Worm (Caenorhabditis elegans) whole organism, L1 larva: Measurements from ENCODE around the gene srsx-19.

Experiments
- C34B4.2 ChIP-seq: sonication (generic microtip); optimal IDR thresholded peaks from 2 replicates; lab custom pipeline; 2017; ENCODE audit warnings: mild to moderate bottlenecking, missing genetic modification characterization, missing compliant biosample characterization
- F16B12.6 ChIP-seq: fragments of 150-350 bp; optimal IDR thresholded peaks from 2 replicates; lab custom pipeline; 2014; ENCODE audit warnings: missing biosample characterization, missing genetic modification characterization
- Y116A8C.19 ChIP-seq: sonication (generic microtip); optimal IDR thresholded peaks from 2 replicates; lab custom pipeline; 2016; ENCODE audit warnings: missing compliant biosample characterization, missing genetic modification characterization, borderline replicate concordance
- aha-1 ChIP-seq: fragments of 150-350 bp; optimal IDR thresholded peaks from 2 replicates; lab custom pipeline; 2014; ENCODE audit warnings: missing biosample characterization, missing genetic modification characterization
- alr-1 ChIP-seq: fragments of 200-800 bp; sonication (Bioruptor generic); optimal IDR thresholded peaks from 2 replicates; lab custom pipeline; 2018; ENCODE audit warnings: borderline replicate concordance, mild to moderate bottlenecking, missing genetic modification characterization, missing compliant biosample characterization
- aly-2 ChIP-seq: fragments of 150-350 bp; optimal IDR thresholded peaks from 2 replicates; lab custom pipeline; 2014; ENCODE audit warnings: missing biosample characterization, missing genetic modification characterization
- ceh-8 ChIP-seq: fragments of 200-800 bp; sonication (Bioruptor generic); optimal IDR thresholded peaks from 2 replicates; lab custom pipeline; 2018; ENCODE audit warnings: mild to moderate bottlenecking, missing genetic modification characterization, moderate library complexity, missing compliant biosample characterization
- ceh-88 ChIP-seq: fragments of 200-800 bp; sonication (Bioruptor generic); IDR thresholded peaks from 2 replicates; pipeline ENCODE4 v1.3.6; 2022; ENCODE audit warnings: missing genetic modification characterization, missing compliant biosample characterization
- ces-1 ChIP-seq: fragments of 150-350 bp; optimal IDR thresholded peaks from 2 replicates; lab custom pipeline; 2014; ENCODE audit warnings: missing biosample characterization, missing genetic modification reagents, missing genetic modification characterization
- dpl-1 ChIP-seq, 3 experiments: fragments of 150-350 bp in 2 of 3; sonication (generic microtip) in 1 of 3; optimal IDR thresholded peaks; 2 replicates each; lab custom pipeline; 2014 to 2017; ENCODE audit warnings: missing biosample characterization in 3 of 3, missing genetic modification characterization in 3 of 3, missing genetic modification reagents in 3 of 3
- efl-1 ChIP-seq, 4 experiments: fragments of 150-350 bp; optimal IDR thresholded peaks in 3 of 4; peaks in 1 of 4; 1 replicate in 1 of 4; 2 replicates in 3 of 4; lab custom pipeline; 2014; ENCODE audit warnings: missing biosample characterization in 2 of 4, missing genetic modification characterization in 2 of 4, missing genetic modification reagents in 2 of 4
- egl-27 ChIP-seq, 2 experiments: fragments of 150-350 bp in 1 of 2; sonication (generic microtip); optimal IDR thresholded peaks; 3 replicates each; lab custom pipeline; 2017 to 2018; ENCODE audit warnings: missing biosample characterization in 2 of 2, missing genetic modification characterization in 2 of 2, missing genetic modification reagents in 2 of 2
- elt-3 ChIP-seq, 6 experiments: fragments of 150-350 bp in 1 of 6; sonication (generic microtip); optimal IDR thresholded peaks; 2 replicates each; lab custom pipeline; 2017 to 2018; ENCODE audit warnings: missing biosample characterization in 6 of 6, missing genetic modification characterization in 6 of 6, inconsistent platforms in 1 of 6
- ets-5 ChIP-seq: fragments of 200-800 bp; sonication (Bioruptor generic); IDR thresholded peaks from 2 replicates; pipeline ENCODE4 v1.3.6; 2022; ENCODE audit warnings: missing genetic modification characterization, missing compliant biosample characterization
- fkh-8 ChIP-seq: sonication (generic microtip); optimal IDR thresholded peaks from 2 replicates; lab custom pipeline; 2016; ENCODE audit warnings: mild to moderate bottlenecking, missing genetic modification characterization, missing compliant biosample characterization
- fos-1 ChIP-seq: fragments of 150-350 bp; optimal IDR thresholded peaks from 2 replicates; lab custom pipeline; 2014; ENCODE audit warnings: missing biosample characterization, missing genetic modification characterization
- hlh-17 ChIP-seq: fragments of 200-800 bp; sonication (Bioruptor generic); optimal IDR thresholded peaks from 2 replicates; lab custom pipeline; 2018; ENCODE audit warnings: missing genetic modification characterization, mild to moderate bottlenecking, missing compliant biosample characterization, moderate library complexity, borderline replicate concordance
- irx-1 ChIP-seq: sonication (generic microtip); optimal IDR thresholded peaks from 2 replicates; lab custom pipeline; 2016; ENCODE audit warnings: missing genetic modification characterization, missing compliant biosample characterization
- lin-13 ChIP-seq: fragments of 150-350 bp; optimal IDR thresholded peaks from 2 replicates; lab custom pipeline; 2014; ENCODE audit warnings: missing biosample characterization, missing genetic modification reagents, missing genetic modification characterization
- lin-14 ChIP-seq: fragments of 200-800 bp; sonication (Bioruptor generic); optimal IDR thresholded peaks from 2 replicates; lab custom pipeline; 2018; ENCODE audit warnings: mild to moderate bottlenecking, missing genetic modification characterization, moderate library complexity, missing compliant biosample characterization
- lin-35 ChIP-seq, 2 experiments: fragments of 150-350 bp; optimal IDR thresholded peaks; 2 replicates each; lab custom pipeline; 2014; ENCODE audit warnings: missing biosample characterization in 2 of 2, missing genetic modification characterization in 2 of 2, missing genetic modification reagents in 2 of 2
- lin-39 ChIP-seq: fragments of 150-350 bp; optimal IDR thresholded peaks from 2 replicates; lab custom pipeline; 2014; ENCODE audit warnings: missing biosample characterization, missing genetic modification reagents, missing genetic modification characterization
- lsy-2 ChIP-seq, 2 experiments: fragments of 150-350 bp; optimal IDR thresholded peaks; 2 replicates each; lab custom pipeline; 2014; ENCODE audit warnings: missing biosample characterization in 2 of 2, missing genetic modification characterization in 2 of 2
- mdl-1 ChIP-seq, 2 experiments: fragments of 150-350 bp; optimal IDR thresholded peaks; 2 replicates each; lab custom pipeline; 2014 to 2017; ENCODE audit warnings: missing biosample characterization in 2 of 2, missing genetic modification characterization in 2 of 2, inconsistent platforms in 1 of 2
- mef-2 ChIP-seq: fragments of 150-350 bp; optimal IDR thresholded peaks from 2 replicates; lab custom pipeline; 2014; ENCODE audit warnings: missing biosample characterization, missing genetic modification characterization
- mep-1 ChIP-seq: fragments of 150-350 bp; optimal IDR thresholded peaks from 2 replicates; lab custom pipeline; 2014; ENCODE audit warnings: missing biosample characterization, missing genetic modification characterization
- nhr-12 ChIP-seq: sonication (generic microtip); optimal IDR thresholded peaks from 2 replicates; lab custom pipeline; 2017; ENCODE audit warnings: missing biosample characterization, missing genetic modification characterization
- nhr-19 ChIP-seq: fragments of 200-800 bp; sonication (Bioruptor generic); conservative IDR thresholded peaks from 2 replicates; pipeline ENCODE4 v1.3.6; 2022; ENCODE audit warnings: missing genetic modification characterization, missing compliant biosample characterization
- nhr-20 ChIP-seq: sonication (generic microtip); optimal IDR thresholded peaks from 2 replicates; lab custom pipeline; 2016; ENCODE audit warnings: mild to moderate bottlenecking, missing genetic modification characterization, missing compliant biosample characterization
- nhr-237 ChIP-seq: fragments of 150-350 bp; optimal IDR thresholded peaks from 2 replicates; lab custom pipeline; 2014; ENCODE audit warnings: missing biosample characterization, missing genetic modification characterization
- nhr-28 ChIP-seq: fragments of 150-350 bp; optimal IDR thresholded peaks from 2 replicates; lab custom pipeline; 2014; ENCODE audit warnings: missing biosample characterization, missing genetic modification characterization
- nhr-47 ChIP-seq: sonication (generic microtip); optimal IDR thresholded peaks from 2 replicates; lab custom pipeline; 2016; ENCODE audit warnings: mild to moderate bottlenecking, missing genetic modification characterization, moderate library complexity, missing compliant biosample characterization
- nhr-71 ChIP-seq: sonication (generic microtip); optimal IDR thresholded peaks from 2 replicates; lab custom pipeline; 2016; ENCODE audit warnings: mild to moderate bottlenecking, missing genetic modification characterization, moderate library complexity, missing compliant biosample characterization
- nhr-84 ChIP-seq: sonication (generic microtip); optimal IDR thresholded peaks from 2 replicates; lab custom pipeline; 2017; ENCODE audit warnings: missing biosample characterization, missing genetic modification characterization
- nhr-90 ChIP-seq: sonication (generic microtip); optimal IDR thresholded peaks from 2 replicates; lab custom pipeline; 2016; ENCODE audit warnings: mild to moderate bottlenecking, missing genetic modification characterization, missing compliant biosample characterization; ENCODE audit not compliant: poor library complexity
- rnt-1 ChIP-seq: sonication (generic microtip); optimal IDR thresholded peaks from 2 replicates; lab custom pipeline; 2016; ENCODE audit warnings: mild to moderate bottlenecking, missing genetic modification characterization, moderate library complexity, missing compliant biosample characterization
- skn-1 ChIP-seq: fragments of 150-350 bp; optimal IDR thresholded peaks from 2 replicates; lab custom pipeline; 2014; ENCODE audit warnings: missing biosample characterization, missing genetic modification characterization
- snpc-4 ChIP-seq: fragments of 150-350 bp; optimal IDR thresholded peaks from 2 replicates; lab custom pipeline; 2014; ENCODE audit warnings: missing biosample characterization, missing genetic modification characterization
- snu-23 ChIP-seq: sonication (generic microtip); optimal IDR thresholded peaks from 2 replicates; lab custom pipeline; 2016; ENCODE audit warnings: missing genetic modification characterization, missing compliant biosample characterization
- sox-4 ChIP-seq: sonication (generic microtip); optimal IDR thresholded peaks from 2 replicates; lab custom pipeline; 2016; ENCODE audit warnings: missing genetic modification characterization, missing compliant biosample characterization
- sptf-1 ChIP-seq: fragments of 150-350 bp; optimal IDR thresholded peaks from 2 replicates; lab custom pipeline; 2014; ENCODE audit warnings: missing biosample characterization, missing genetic modification characterization
- sup-37 ChIP-seq: fragments of 200-800 bp; sonication (Bioruptor generic); optimal IDR thresholded peaks from 2 replicates; lab custom pipeline; 2018; ENCODE audit warnings: mild to moderate bottlenecking, missing genetic modification characterization, missing compliant biosample characterization
- tbx-2 ChIP-seq: sonication (generic microtip); optimal IDR thresholded peaks from 2 replicates; lab custom pipeline; 2016; ENCODE audit warnings: missing genetic modification characterization, missing compliant biosample characterization
- unc-130 ChIP-seq: fragments of 150-350 bp; optimal IDR thresholded peaks from 2 replicates; lab custom pipeline; 2017; ENCODE audit warnings: missing biosample characterization, missing genetic modification characterization, inconsistent platforms
- unc-86 ChIP-seq: sonication (generic microtip); optimal IDR thresholded peaks from 2 replicates; lab custom pipeline; 2016; ENCODE audit warnings: missing genetic modification characterization, missing compliant biosample characterization
- vab-15 ChIP-seq: sonication (generic microtip); optimal IDR thresholded peaks from 2 replicates; lab custom pipeline; 2017; ENCODE audit warnings: missing genotype, mild to moderate bottlenecking, missing genetic modification characterization, missing compliant biosample characterization
- xbp-1 ChIP-seq: sonication (generic microtip); optimal IDR thresholded peaks from 2 replicates; lab custom pipeline; 2016; ENCODE audit warnings: missing genetic modification characterization, missing compliant biosample characterization
- zip-4 ChIP-seq: fragments of 200-800 bp; sonication (Bioruptor generic); optimal IDR thresholded peaks from 2 replicates; lab custom pipeline; 2018; ENCODE audit warnings: mild to moderate bottlenecking, missing genetic modification characterization, moderate library complexity, missing compliant biosample characterization
- ztf-4 ChIP-seq: fragments of 150-350 bp; optimal IDR thresholded peaks from 2 replicates; lab custom pipeline; 2014; ENCODE audit warnings: missing biosample characterization, missing genetic modification characterization

Gene srsx-19

DNA sequence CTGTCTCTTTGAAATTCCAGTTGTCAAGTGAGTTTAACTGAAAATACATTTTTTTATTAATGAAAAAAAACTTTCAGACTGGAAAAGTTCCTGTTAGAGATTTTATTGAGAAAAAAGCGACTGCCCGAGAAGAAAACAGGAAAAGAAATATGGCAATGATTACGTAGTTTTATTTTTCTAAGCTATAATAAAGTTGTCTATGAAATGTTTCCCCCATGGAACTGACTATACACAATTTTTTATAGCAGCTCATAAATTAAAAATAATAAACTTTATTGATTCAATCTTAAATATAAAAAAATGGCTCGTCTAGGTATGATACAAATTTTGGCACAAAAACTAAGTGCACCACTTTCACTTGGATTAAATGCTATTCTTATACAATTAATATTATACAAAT, 15.0 kb downstream of the srsx-19 start, which contains the start of gene C06B3.1:
Gene C06B3.1, plus strand, starts transcription at position 301 of the 400 bp plus-strand sequence.
- TF ChIP-seq nhr-47 (tag; lab: Kevin White, UChicago): no peak
- no peak for TF ChIP-seq snpc-4 (tag; lab: Kevin White, UChicago)
- TF ChIP-seq nhr-28 (tag; lab: Kevin White, UChicago): no peak

DNA sequence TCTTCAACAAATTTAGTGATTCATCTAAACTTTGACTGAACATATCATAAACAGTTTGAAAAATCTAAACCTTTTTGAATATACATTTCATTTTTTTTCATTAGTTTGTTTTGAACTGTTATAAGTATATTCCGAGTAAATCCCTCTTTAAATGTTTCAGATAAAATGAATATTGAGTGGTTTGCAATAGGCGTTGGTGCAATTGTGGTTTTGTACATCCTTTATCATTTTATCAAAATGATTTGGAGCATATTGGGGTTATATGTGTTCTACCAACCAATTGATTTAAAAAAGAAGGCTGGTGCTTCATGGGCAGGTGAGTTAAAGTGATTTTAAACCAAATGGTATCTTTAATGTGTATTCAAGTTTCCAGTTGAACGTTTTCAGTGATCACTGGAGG, 17.0 kb downstream of the srsx-19 start, which contains the start of gene stdh-3:
Gene stdh-3, plus strand, starts transcription at position 166 of the 400 bp plus-strand sequence.
- TF ChIP-seq aha-1 (tag; lab: Kevin White, UChicago) (no peak), Y116A8C.19 (tag; lab: Kevin White, UChicago) (no peak)

DNA sequence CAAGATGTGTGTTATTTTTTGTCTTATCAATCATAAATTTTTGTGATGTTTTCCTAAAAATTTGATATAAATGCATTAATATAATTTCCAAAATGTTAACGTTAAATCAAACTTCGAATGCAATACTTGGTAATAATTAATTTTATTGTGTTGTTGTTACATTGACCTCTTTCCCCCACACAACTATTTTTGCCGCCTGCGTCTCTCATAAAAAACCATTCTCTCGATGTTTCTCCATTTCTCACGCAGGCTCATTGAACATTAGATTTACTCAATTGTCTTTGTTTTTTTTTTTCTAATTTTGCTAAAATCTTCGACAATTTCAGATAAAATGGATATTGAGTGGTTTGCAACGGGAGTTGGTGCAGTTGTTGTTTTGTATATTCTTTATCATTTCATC, 18.7 kb downstream of the srsx-19 start, which contains the start of gene stdh-1:
Gene stdh-1, plus strand, starts transcription at position 327 of the 400 bp plus-strand sequence.
- TF ChIP-seq nhr-12 (tag; lab: Kevin White, UChicago) (no peak), lsy-2 (tag; optimal IDR thresholded peaks at IDR 0.05; lab: Kevin White, UChicago) (no peak), mdl-1 (tag; optimal IDR thresholded peaks at IDR 0.05; lab: Kevin White, UChicago) (no peak), F16B12.6 (tag; lab: Kevin White, UChicago) (no peak), vab-15 (tag; lab: Kevin White, UChicago) (no peak), lin-13 (GFP tag; lab: Kevin White, UChicago) (no peak), ceh-88 (no peak), lin-35 (GFP tag; optimal IDR thresholded peaks at IDR 0.05; lab: Kevin White, UChicago) (no peak), alr-1 (tag; lab: Kevin White, UChicago) (no peak), lin-14 (peak; percentile 69), fkh-8 (tag; lab: Kevin White, UChicago) (no peak), xbp-1 (tag; lab: Kevin White, UChicago) (no peak), nhr-19 (GFP tag; lab: Robert Waterston, UW) (no peak), nhr-237 (tag; lab: Kevin White, UChicago) (no peak), ces-1 (GFP tag; lab: Kevin White, UChicago) (no peak), sox-4 (tag; lab: Kevin White, UChicago) (no peak), lin-39 (tag; lab: Kevin White, UChicago) (no peak), skn-1 (tag; lab: Kevin White, UChicago) (no peak), egl-27 (tag; optimal IDR thresholded peaks at IDR 0.05; lab: Kevin White, UChicago) (no peak), ets-5 (GFP tag; lab: Robert Waterston, UW) (no peak), snpc-4 (tag; lab: Kevin White, UChicago) (no peak), nhr-71 (tag; lab: Kevin White, UChicago) (peak; percentile 32), irx-1 (no peak), aly-2 (no peak), snu-23 (GFP tag; lab: Kevin White, UChicago) (peak; percentile 25), hlh-17 (no peak), unc-130 (tag; lab: Kevin White, UChicago) (no peak), unc-86 (no peak), sup-37 (GFP tag; lab: Kevin White, UChicago) (no peak), ztf-4 (no peak), dpl-1 (GFP tag; optimal IDR thresholded peaks at IDR 0.05; lab: Kevin White, UChicago) (no peak), efl-1 (optimal IDR thresholded peaks at IDR 0.05; lab: Kevin White, UChicago) (peak in 1 of 2 experiments; percentile 0), efl-1 (GFP tag; optimal IDR thresholded peaks at IDR 0.05 in 1 of 2; lab: Kevin White, UChicago) (peak in 1 of 2 experiments; percentile 61), mep-1 (tag; lab: Kevin White, UChicago) (peak; percentile 35), elt-3 (tag; optimal IDR thresholded peaks at IDR 0.05; lab: Kevin White, UChicago) (no peak), nhr-20 (tag; lab: Kevin White, UChicago) (no peak), fos-1 (tag; lab: Kevin White, UChicago) (no peak), nhr-84 (tag; lab: Kevin White, UChicago) (no peak), C34B4.2 (tag; lab: Kevin White, UChicago) (no peak), tbx-2 (tag; lab: Kevin White, UChicago) (no peak), ceh-8 (GFP tag; lab: Kevin White, UChicago) (no peak), zip-4 (GFP tag; lab: Kevin White, UChicago) (no peak), nhr-90 (tag; lab: Kevin White, UChicago) (no peak), sptf-1 (tag; lab: Kevin White, UChicago) (no peak), mef-2 (no peak), rnt-1 (tag; lab: Kevin White, UChicago) (no peak)
